Worm (Caenorhabditis elegans) whole organism, L4 larva: ENCODE results near the gene Y61B8B.3.

Experiments used
- D1046.2 ChIP-seq: fragments of 200-800 bp; sonication (Bioruptor generic); IDR thresholded peaks from 2 replicates; pipeline ENCODE4 v1.3.6; 2022; ENCODE audit warnings: missing genetic modification characterization, missing compliant biosample characterization
- F44E2.7 ChIP-seq: fragments of 200-800 bp; sonication (Bioruptor generic); IDR thresholded peaks from 2 replicates; pipeline ENCODE4 v2.1.2; 2022; ENCODE audit warnings: missing genetic modification characterization, missing compliant biosample characterization
- R02D3.7 ChIP-seq: fragments of 150-350 bp; sonication (generic microtip); optimal IDR thresholded peaks from 3 replicates; lab custom pipeline; 2014; ENCODE audit warnings: missing biosample characterization, missing genetic modification characterization
- T26A8.4 ChIP-seq: fragments of 200-800 bp; sonication (Bioruptor generic); IDR thresholded peaks from 2 replicates; pipeline ENCODE4 v1.3.6; 2022; ENCODE audit warnings: missing genetic modification characterization, missing compliant biosample characterization
- Y5F2A.4 ChIP-seq: fragments of 200-800 bp; sonication (Bioruptor generic); optimal IDR thresholded peaks from 2 replicates; lab custom pipeline; 2018; ENCODE audit warnings: mild to moderate bottlenecking, missing genetic modification characterization, missing compliant biosample characterization
- Y75B8A.6 ChIP-seq: fragments of 200-800 bp; sonication (Bioruptor generic); IDR thresholded peaks from 2 replicates; pipeline ENCODE4 v1.3.6; 2022; ENCODE audit warnings: missing genetic modification reagents, missing genetic modification characterization, missing compliant biosample characterization
- ZK546.5 ChIP-seq, 2 experiments: sonication (generic microtip); optimal IDR thresholded peaks; 2 replicates each; lab custom pipeline; 2017; ENCODE audit warnings: missing biosample characterization in 2 of 2, missing genetic modification characterization in 2 of 2
- aha-1 ChIP-seq: fragments of 150-350 bp; peaks from one replicate; lab custom pipeline; 2014; ENCODE audit warnings: missing biosample characterization, missing genetic modification characterization
- aly-2 ChIP-seq: sonication (generic microtip); optimal IDR thresholded peaks from 2 replicates; lab custom pipeline; 2018; ENCODE audit warnings: missing biosample characterization, missing genetic modification characterization
- arid-1 ChIP-seq: fragments of 200-800 bp; sonication (Bioruptor generic); conservative IDR thresholded peaks from 2 replicates; pipeline ENCODE4 v1.3.6; 2022; ENCODE audit warnings: missing genetic modification reagents, missing genetic modification characterization, missing compliant biosample characterization
- attf-4 ChIP-seq: sonication (generic microtip); optimal IDR thresholded peaks from 3 replicates; lab custom pipeline; 2017; ENCODE audit warnings: missing biosample characterization, missing genetic modification characterization
- ces-1 ChIP-seq: fragments of 150-350 bp; sonication (generic microtip); optimal IDR thresholded peaks from 4 replicates; lab custom pipeline; 2014; ENCODE audit warnings: missing biosample characterization, missing genetic modification reagents, missing genetic modification characterization
- cey-2 ChIP-seq: sonication (generic microtip); optimal IDR thresholded peaks from 3 replicates; lab custom pipeline; 2017; ENCODE audit warnings: missing genetic modification characterization, mild to moderate bottlenecking, missing compliant biosample characterization, antibody characterized with exemption, borderline replicate concordance; ENCODE audit not compliant: insufficient read depth
- ctbp-1 ChIP-seq: fragments of 200-800 bp; sonication (Bioruptor generic); IDR thresholded peaks from 2 replicates; pipeline ENCODE4 v1.3.6; 2022; ENCODE audit warnings: missing genetic modification reagents, missing genetic modification characterization, missing compliant biosample characterization
- daf-12 ChIP-seq: fragments of 150-350 bp; optimal IDR thresholded peaks from 2 replicates; lab custom pipeline; 2014; ENCODE audit warnings: missing biosample characterization, missing genetic modification reagents, missing genetic modification characterization
- daf-16 ChIP-seq, 3 experiments: sonication (generic microtip); optimal IDR thresholded peaks; 2 replicates each; lab custom pipeline; 2016 to 2017; ENCODE audit warnings: missing genetic modification characterization in 3 of 3, missing genetic modification reagents in 3 of 3, mild to moderate bottlenecking in 2 of 3, missing compliant biosample characterization in 2 of 3, missing biosample characterization in 1 of 3, moderate library complexity in 1 of 3
- daf-19 ChIP-seq: fragments of 200-800 bp; sonication (Bioruptor generic); conservative IDR thresholded peaks from 2 replicates; pipeline ENCODE4 v1.3.6; 2022; ENCODE audit warnings: missing genetic modification characterization, missing compliant biosample characterization
- daf-8 ChIP-seq: fragments of 200-800 bp; sonication (Bioruptor generic); IDR thresholded peaks from 2 replicates; pipeline ENCODE4 v1.3.6; 2022; ENCODE audit warnings: missing genetic modification characterization, missing compliant biosample characterization
- dmd-6 ChIP-seq: fragments of 200-800 bp; sonication (Bioruptor generic); IDR thresholded peaks from 2 replicates; pipeline ENCODE4 v1.3.6; 2022; ENCODE audit warnings: missing genetic modification reagents, missing genetic modification characterization, missing compliant biosample characterization
- dmd-8 ChIP-seq: fragments of 200-800 bp; sonication (Bioruptor generic); IDR thresholded peaks from 2 replicates; pipeline ENCODE4 v1.3.6; 2022; ENCODE audit warnings: missing genetic modification characterization, missing compliant biosample characterization
- dpl-1 ChIP-seq: fragments of 150-350 bp; optimal IDR thresholded peaks from 2 replicates; lab custom pipeline; 2014; ENCODE audit warnings: missing biosample characterization, missing genetic modification reagents, missing genetic modification characterization
- egl-43 ChIP-seq: fragments of 200-800 bp; sonication (Bioruptor generic); IDR thresholded peaks from 2 replicates; pipeline ENCODE4 v1.3.6; 2022; ENCODE audit warnings: missing genetic modification reagents, missing genetic modification characterization, missing compliant biosample characterization
- fkh-10 ChIP-seq: fragments of 150-350 bp; optimal IDR thresholded peaks from 2 replicates; lab custom pipeline; 2014; ENCODE audit warnings: missing biosample characterization, missing genetic modification reagents, missing genetic modification characterization
- hlh-30 ChIP-seq: sonication (generic microtip); optimal IDR thresholded peaks from 2 replicates; lab custom pipeline; 2017; ENCODE audit warnings: antibody characterized with exemption, mild to moderate bottlenecking, missing genetic modification characterization, missing compliant biosample characterization; ENCODE audit not compliant: insufficient read depth
- lim-7 ChIP-seq: fragments of 200-800 bp; sonication (Bioruptor generic); IDR thresholded peaks from 2 replicates; pipeline ENCODE4 v1.3.6; 2022; ENCODE audit warnings: missing genetic modification characterization, missing compliant biosample characterization
- lin-1 ChIP-seq: fragments of 200-800 bp; sonication (Bioruptor generic); IDR thresholded peaks from 2 replicates; pipeline ENCODE4 v1.3.6; 2022; ENCODE audit warnings: missing genetic modification reagents, missing genetic modification characterization, missing compliant biosample characterization
- lin-13 ChIP-seq: fragments of 150-350 bp; optimal IDR thresholded peaks from 2 replicates; lab custom pipeline; 2014; ENCODE audit warnings: missing biosample characterization, missing genetic modification reagents, missing genetic modification characterization
- lin-15B ChIP-seq: fragments of 150-350 bp; sonication (generic microtip); optimal IDR thresholded peaks from 3 replicates; lab custom pipeline; 2014; ENCODE audit warnings: missing biosample characterization, missing genetic modification characterization
- lin-38 ChIP-seq: fragments of 200-800 bp; sonication (Bioruptor generic); IDR thresholded peaks from 2 replicates; pipeline ENCODE4 v1.3.6; 2022; ENCODE audit warnings: missing genetic modification reagents, missing genetic modification characterization, missing compliant biosample characterization
- lsy-2 ChIP-seq, 2 experiments: fragments of 150-350 bp in 1 of 2; sonication (generic microtip) in 1 of 2; optimal IDR thresholded peaks; 2 replicates each; lab custom pipeline; 2014 to 2017; ENCODE audit warnings: missing biosample characterization in 2 of 2, missing genetic modification characterization in 2 of 2
- madf-5 ChIP-seq, 2 experiments: fragments of 200-800 bp; sonication (Bioruptor generic); IDR thresholded peaks; 2 replicates each; pipeline ENCODE4 v1.3.6; 2022; ENCODE audit warnings: missing compliant biosample characterization in 2 of 2, missing genetic modification characterization in 2 of 2
- madf-9 ChIP-seq: fragments of 200-800 bp; sonication (Bioruptor generic); conservative IDR thresholded peaks from 2 replicates; pipeline ENCODE4 v1.3.6; 2022; ENCODE audit warnings: missing genetic modification reagents, missing genetic modification characterization, missing compliant biosample characterization
- mdt-29 ChIP-seq: fragments of 200-800 bp; sonication (Bioruptor generic); IDR thresholded peaks from 2 replicates; pipeline ENCODE4 v1.3.6; 2022; ENCODE audit warnings: missing genetic modification reagents, missing genetic modification characterization, missing compliant biosample characterization
- mep-1 ChIP-seq: fragments of 150-350 bp; sonication (generic microtip); optimal IDR thresholded peaks from 3 replicates; lab custom pipeline; 2014; ENCODE audit warnings: missing biosample characterization, missing genetic modification characterization
- mxl-2 ChIP-seq: fragments of 200-800 bp; sonication (Bioruptor generic); conservative IDR thresholded peaks from 2 replicates; pipeline ENCODE4 v1.3.6; 2022; ENCODE audit warnings: missing genetic modification reagents, missing genetic modification characterization, missing compliant biosample characterization
- nhr-10 ChIP-seq: fragments of 150-350 bp; optimal IDR thresholded peaks from 2 replicates; lab custom pipeline; 2014; ENCODE audit warnings: missing biosample characterization, missing genetic modification characterization
- nhr-11 ChIP-seq: fragments of 150-350 bp; optimal IDR thresholded peaks from 2 replicates; lab custom pipeline; 2014; ENCODE audit warnings: missing biosample characterization, missing genetic modification characterization
- nhr-28 ChIP-seq: fragments of 150-350 bp; optimal IDR thresholded peaks from 2 replicates; lab custom pipeline; 2014; ENCODE audit warnings: missing biosample characterization, missing genetic modification characterization
- php-3 ChIP-seq: fragments of 200-800 bp; sonication (Bioruptor generic); IDR thresholded peaks from 2 replicates; pipeline ENCODE4 v1.3.6; 2022; ENCODE audit warnings: missing genetic modification reagents, missing genetic modification characterization, missing compliant biosample characterization
- rbr-2 ChIP-seq: sonication (generic microtip); optimal IDR thresholded peaks from 2 replicates; lab custom pipeline; 2016; ENCODE audit warnings: missing genotype, missing genetic modification characterization, missing compliant biosample characterization
- skn-1 ChIP-seq: fragments of 150-350 bp; optimal IDR thresholded peaks from 2 replicates; lab custom pipeline; 2014; ENCODE audit warnings: missing biosample characterization, missing genetic modification characterization
- snpc-1.2 ChIP-seq: fragments of 200-800 bp; sonication (Bioruptor generic); IDR thresholded peaks from 2 replicates; pipeline ENCODE4 v1.3.6; 2022; ENCODE audit warnings: missing genetic modification reagents, missing genetic modification characterization, missing compliant biosample characterization
- spr-3 ChIP-seq: fragments of 200-800 bp; sonication (Bioruptor generic); optimal IDR thresholded peaks from 2 replicates; lab custom pipeline; 2018; ENCODE audit warnings: mild to moderate bottlenecking, missing genetic modification characterization, missing compliant biosample characterization
- tag-97 ChIP-seq: fragments of 200-800 bp; sonication (Bioruptor generic); IDR thresholded peaks from 2 replicates; pipeline ENCODE4 v1.3.6; 2022; ENCODE audit warnings: missing genetic modification characterization, missing compliant biosample characterization
- unc-62 ChIP-seq, 3 experiments: fragments of 150-350 bp in 1 of 3; sonication (generic microtip); optimal IDR thresholded peaks in 2 of 3; peaks in 1 of 3; 1 replicate in 1 of 3; 2 replicates in 2 of 3; lab custom pipeline; 2014 to 2017; ENCODE audit warnings: missing biosample characterization in 3 of 3, missing genetic modification characterization in 3 of 3, missing genetic modification reagents in 3 of 3, missing genotype in 1 of 3
- zfp-2 ChIP-seq: sonication (generic microtip); optimal IDR thresholded peaks from 2 replicates; lab custom pipeline; 2016; ENCODE audit warnings: mild to moderate bottlenecking, missing genetic modification characterization, missing compliant biosample characterization
- zfp-3 ChIP-seq: fragments of 200-800 bp; sonication (Bioruptor generic); conservative IDR thresholded peaks from 2 replicates; pipeline ENCODE4 v1.3.6; 2022; ENCODE audit warnings: missing genetic modification reagents, missing genetic modification characterization, missing compliant biosample characterization
- ztf-11 ChIP-seq: fragments of 150-350 bp; optimal IDR thresholded peaks from 2 replicates; lab custom pipeline; 2014; ENCODE audit warnings: missing biosample characterization, missing genetic modification characterization

The Y61B8B.3 gene

ce11 chrV:17312386-17312785 lies at the start of gene Y61B8B.3:
Y61B8B.3 (minus strand) TSS chrV:17312486.
- TF ChIP-seq lin-1 (GFP tag; lab: Robert Waterston, UW) (no peak), spr-3 (GFP tag; lab: Kevin White, UChicago) (no peak), tag-97 (GFP tag; lab: Robert Waterston, UW) (no peak), T26A8.4 (GFP tag; lab: Robert Waterston, UW) (no peak), egl-43 (GFP tag; lab: Robert Waterston, UW) (no peak), madf-9 (GFP tag; lab: Robert Waterston, UW) (no peak), lin-15B (no peak), ces-1 (GFP tag; lab: Kevin White, UChicago) (no peak), ztf-11 (no peak), ctbp-1 (GFP tag; lab: Robert Waterston, UW) (no peak), snpc-1.2 (GFP tag; lab: Robert Waterston, UW) (no peak), D1046.2 (GFP tag; lab: Robert Waterston, UW) (no peak), fkh-10 (GFP tag; lab: Kevin White, UChicago) (no peak), daf-12 (tag; lab: Kevin White, UChicago) (no peak), mxl-2 (GFP tag; lab: Robert Waterston, UW) (no peak), dmd-6 (GFP tag; lab: Robert Waterston, UW) (no peak), dpl-1 (GFP tag; lab: Kevin White, UChicago) (no peak), ZK546.5 (tag; optimal IDR thresholded peaks at IDR 0.05; lab: Kevin White, UChicago) (no peak), F44E2.7 (no peak), Y75B8A.6 (no peak)

ce11 chrV:17352827-17353373 lies 40.6 kb upstream of the Y61B8B.3 start, which contains the start of the genes fbxa-134 and F47H4.2:
fbxa-134 (minus strand) TSS chrV:17352870.
F47H4.2 (plus strand) TSS chrV:17353323.
- TF ChIP-seq arid-1 (GFP tag; lab: Robert Waterston, UW) (no peak), dmd-6 (GFP tag; lab: Robert Waterston, UW) (peak; percentile 43; the same call in 1 of the 2 replicates), lin-13 (GFP tag; lab: Kevin White, UChicago) (no peak), cey-2 (tag; lab: Kevin White, UChicago) (no peak), lim-7 (GFP tag; lab: Robert Waterston, UW) (no peak), mep-1 (tag; lab: Kevin White, UChicago) (no peak), daf-12 (tag; lab: Kevin White, UChicago) (no peak), unc-62 (GFP tag; optimal IDR thresholded peaks at IDR 0.05 in 1 of 2; lab: Kevin White, UChicago) (no peak), unc-62 (tag; optimal IDR thresholded peaks at IDR 0.05; lab: Kevin White, UChicago) (no peak), aha-1 (tag; lab: Kevin White, UChicago) (peak; percentile 64), fkh-10 (GFP tag; lab: Kevin White, UChicago) (no peak), php-3 (GFP tag; lab: Robert Waterston, UW) (0 out of 2 replicates have a peak, but pooled peaks have one; percentile 8), zfp-3 (GFP tag; lab: Robert Waterston, UW) (no peak), zfp-2 (tag; lab: Kevin White, UChicago) (no peak), skn-1 (tag; lab: Kevin White, UChicago) (no peak), mxl-2 (GFP tag; lab: Robert Waterston, UW) (no peak), snpc-1.2 (GFP tag; lab: Robert Waterston, UW) (no peak), nhr-10 (no peak), nhr-11 (tag; lab: Kevin White, UChicago) (no peak), dmd-8 (GFP tag; lab: Robert Waterston, UW) (no peak), hlh-30 (tag; lab: Kevin White, UChicago) (no peak), R02D3.7 (tag; lab: Kevin White, UChicago) (no peak), daf-16 (GFP tag; optimal IDR thresholded peaks at IDR 0.05; lab: Kevin White, UChicago) (no peak), daf-16 (tag; optimal IDR thresholded peaks at IDR 0.05; lab: Kevin White, UChicago) (peak; percentile 98), Y5F2A.4 (GFP tag; lab: Kevin White, UChicago) (no peak), daf-8 (GFP tag; lab: Robert Waterston, UW) (no peak), rbr-2 (tag; lab: Kevin White, UChicago) (no peak), lsy-2 (tag; optimal IDR thresholded peaks at IDR 0.05; lab: Kevin White, UChicago) (no peak), lin-38 (GFP tag; lab: Robert Waterston, UW) (no peak), ces-1 (GFP tag; lab: Kevin White, UChicago) (no peak), tag-97 (GFP tag; lab: Robert Waterston, UW) (no peak), mdt-29 (GFP tag; lab: Robert Waterston, UW) (no peak), F44E2.7 (no peak), nhr-28 (tag; lab: Kevin White, UChicago) (peak; percentile 83), madf-5 (GFP tag; IDR thresholded peaks at IDR 0.05; lab: Robert Waterston, UW) (no peak), aly-2 (tag; lab: Kevin White, UChicago) (no peak), D1046.2 (GFP tag; lab: Robert Waterston, UW) (no peak), daf-19 (GFP tag; lab: Robert Waterston, UW) (no peak), attf-4 (tag; lab: Kevin White, UChicago) (no peak)
